Fruit fly (Drosophila melanogaster) whole organism, prepupa: ENCODE data around the gene pps.

Source experiments
- CG10669 ChIP-seq: fragments of 200-800 bp; sonication (Bioruptor generic); optimal IDR thresholded peaks from 3 replicates; lab custom pipeline; 2018; ENCODE audit warnings: missing biosample characterization, mild to moderate bottlenecking, missing genetic modification characterization, moderate library complexity
- CG11762 ChIP-seq: fragments of 200-800 bp; sonication (Bioruptor generic); optimal IDR thresholded peaks from 3 replicates; lab custom pipeline; 2016; ENCODE audit warnings: missing biosample characterization, missing genetic modification characterization; ENCODE audit not compliant: insufficient read depth
- CG16779 ChIP-seq: fragments of 200-800 bp; sonication (Bioruptor generic); optimal IDR thresholded peaks from 3 replicates; lab custom pipeline; 2017; ENCODE audit warnings: missing biosample characterization, mild to moderate bottlenecking, missing genetic modification characterization
- CG31627 ChIP-seq: fragments of 200-800 bp; sonication (Bioruptor generic); optimal IDR thresholded peaks from 3 replicates; lab custom pipeline; 2016; ENCODE audit warnings: missing biosample characterization, missing genetic modification characterization
- CG8319 ChIP-seq: fragments of 200-800 bp; sonication (Bioruptor generic); optimal IDR thresholded peaks from 3 replicates; lab custom pipeline; 2016; ENCODE audit warnings: missing biosample characterization, missing genetic modification characterization
- Hr39 ChIP-seq: fragments of 200-800 bp; sonication (Bioruptor generic); optimal IDR thresholded peaks from 2 replicates; lab custom pipeline; 2016; ENCODE audit warnings: missing biosample characterization, missing genetic modification characterization
- fd85E ChIP-seq: fragments of 200-800 bp; sonication (Bioruptor generic); optimal IDR thresholded peaks from 3 replicates; lab custom pipeline; 2016; ENCODE audit warnings: missing biosample characterization, missing genetic modification characterization
- fkh ChIP-seq: fragments of 200-800 bp; sonication (Bioruptor generic); optimal IDR thresholded peaks from 3 replicates; lab custom pipeline; 2017; ENCODE audit warnings: missing biosample characterization, mild to moderate bottlenecking, missing genetic modification characterization, moderate library complexity
- lz ChIP-seq: fragments of 200-800 bp; sonication (Bioruptor generic); optimal IDR thresholded peaks from 3 replicates; lab custom pipeline; 2016; ENCODE audit warnings: missing biosample characterization, missing genetic modification characterization
- spab ChIP-seq: fragments of 200-800 bp; sonication (Bioruptor generic); optimal IDR thresholded peaks from 2 replicates; lab custom pipeline; 2017; ENCODE audit warnings: missing biosample characterization, mild to moderate bottlenecking, missing genetic modification characterization, missing genetic modification reagents
- svp ChIP-seq: fragments of 200-800 bp; sonication (Bioruptor generic); peaks from one replicate; lab custom pipeline; 2016; ENCODE audit warnings: missing biosample characterization, missing genetic modification characterization

dm6 chr3R:12429120-12429610 is 15.5 kb downstream of the pps start, which contains the start of the genes CG5641 and CG5245:
- no peak for TF ChIP-seq lz
- TF ChIP-seq CG16779 (tag; lab: Kevin White, UChicago): no peak
- no peak for TF ChIP-seq Hr39 (GFP tag; lab: Kevin White, UChicago)
- no peak for TF ChIP-seq CG31627 (GFP tag; lab: Kevin White, UChicago)
- no peak for TF ChIP-seq fd85E (GFP tag; lab: Kevin White, UChicago)
- TF ChIP-seq CG11762 (GFP tag; lab: Kevin White, UChicago): no peak
- no peak for TF ChIP-seq svp
- no peak for TF ChIP-seq fkh (GFP tag; lab: Kevin White, UChicago)
- TF ChIP-seq CG10669: no peak
- no peak for TF ChIP-seq spab (GFP tag; lab: Kevin White, UChicago)
- TF ChIP-seq CG8319 (GFP tag; lab: Kevin White, UChicago): no peak
